Worm (Caenorhabditis elegans): Measurements from ENCODE around the gene F41C3.8.

F41C3.8 gene

DNA sequence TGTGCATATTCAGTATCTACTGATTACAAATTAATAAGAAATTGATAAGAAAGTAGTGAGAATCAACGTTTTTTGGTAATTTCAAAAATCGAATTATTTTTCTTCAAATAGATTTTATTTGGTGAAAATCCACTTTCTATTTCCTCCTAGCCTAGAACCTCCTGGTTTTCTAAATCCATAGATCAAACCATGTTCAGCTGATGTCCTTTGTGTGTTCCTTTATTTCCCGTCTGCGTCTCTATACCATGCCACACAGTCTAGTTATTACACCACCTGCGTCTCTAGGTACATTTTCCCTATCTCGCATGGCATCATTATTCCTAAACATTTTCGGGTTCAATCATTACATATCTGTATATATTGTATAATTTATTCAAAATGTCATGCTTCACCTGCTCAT lies 22.7 kb upstream of the F41C3.8 start, which contains the start of gene F10G7.5:
Gene F10G7.5, plus strand, starts transcription at position 286 of the 400 bp plus-strand sequence.
- no peak for TF ChIP-seq W03F9.2 (tag; optimal IDR thresholded peaks at IDR 0.05)
- no peak for TF ChIP-seq dao-5 (tag; optimal IDR thresholded peaks at IDR 0.05)
- no peak for TF ChIP-seq him-1 (tag; optimal IDR thresholded peaks at IDR 0.05)

DNA sequence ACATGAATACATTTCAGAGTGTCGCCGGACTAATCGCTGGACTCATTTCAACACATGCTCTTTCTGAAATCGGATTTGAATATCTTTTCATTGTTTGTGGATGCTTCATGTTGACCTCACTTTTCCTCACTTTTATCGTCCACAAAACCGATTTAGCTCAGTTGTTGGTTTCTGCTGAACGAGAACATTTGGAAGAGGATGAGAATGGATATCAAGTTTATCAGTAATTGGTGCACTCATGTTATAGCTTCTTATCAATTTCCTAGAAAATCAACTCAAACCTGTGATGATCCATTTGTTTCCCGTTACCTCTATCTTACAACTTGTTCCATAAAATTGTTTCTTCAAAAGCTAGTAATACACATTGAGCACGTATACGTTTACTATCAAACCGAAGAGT lies 19.8 kb upstream of the F41C3.8 start:
- no peak for TF ChIP-seq dao-5 (tag; optimal IDR thresholded peaks at IDR 0.05)
- no peak for TF ChIP-seq him-1 (tag; optimal IDR thresholded peaks at IDR 0.05)
- no peak for TF ChIP-seq W03F9.2 (tag; optimal IDR thresholded peaks at IDR 0.05)

ce11 chrII:4698266-4698771 lies 17.5 kb upstream of the F41C3.8 start, which contains the start of the genes rpn-5 and scc-1:
Gene rpn-5, minus strand, starts transcription at chrII:4698427.
Gene scc-1, plus strand, starts transcription at chrII:4698721.
- TF ChIP-seq him-1 (tag; optimal IDR thresholded peaks at IDR 0.05), result no peak
- TF ChIP-seq W03F9.2 (tag; optimal IDR thresholded peaks at IDR 0.05), result peak; percentile 61

DNA sequence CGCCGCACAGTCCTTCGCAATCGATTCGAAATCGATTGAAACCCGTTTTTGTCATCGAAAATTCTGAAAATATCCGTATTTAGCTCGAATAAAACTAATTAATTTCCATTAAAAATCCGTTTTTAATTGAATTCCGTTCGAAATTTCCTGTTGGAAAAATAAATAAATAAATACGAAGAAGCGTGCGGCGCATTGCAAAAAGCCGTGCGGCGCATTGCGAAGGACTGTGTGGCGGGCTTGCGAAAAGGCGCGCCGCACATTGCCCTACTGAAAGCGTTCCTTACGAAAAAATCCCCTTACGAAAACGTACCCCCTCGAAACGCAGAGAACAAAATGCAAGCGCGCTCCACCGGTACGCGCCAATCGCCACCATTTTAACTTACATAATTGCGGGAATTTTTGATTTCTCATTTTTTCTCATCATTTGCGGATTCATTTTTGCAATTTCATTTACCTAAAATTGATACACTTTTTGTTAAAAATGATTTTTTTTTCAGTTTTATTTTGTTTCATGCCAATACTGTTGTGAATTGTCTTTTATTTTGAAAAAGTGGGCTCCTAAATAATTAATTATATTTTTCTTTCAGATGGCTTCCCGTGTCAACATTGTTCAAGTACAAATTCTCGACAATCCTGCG lies 14.2 kb upstream of the F41C3.8 start, which contains the start of gene unc-85:
Gene unc-85, plus strand, starts transcription at position 588 of the 638 bp plus-strand sequence.
- TF ChIP-seq W03F9.2 (tag; optimal IDR thresholded peaks at IDR 0.05) (peak; percentile 8), him-1 (tag; optimal IDR thresholded peaks at IDR 0.05) (peak; percentile 34)

- TF ChIP-seq W03F9.2 (tag; optimal IDR thresholded peaks at IDR 0.05) (no peak), dao-5 (tag; optimal IDR thresholded peaks at IDR 0.05) (no peak), him-1 (tag; optimal IDR thresholded peaks at IDR 0.05) (no peak)
Measured at ce11 chrII:4703011-4703410, 12.8 kb upstream of the F41C3.8 start.

ce11 chrII:4706359-4706871 lies 9.4 kb upstream of the F41C3.8 start, which contains the start of the genes F10G7.9 and tsn-1:
Gene F10G7.9, minus strand, starts transcription at chrII:4706485.
Gene tsn-1, plus strand, starts transcription at chrII:4706821.
- TF ChIP-seq W03F9.2 (tag; optimal IDR thresholded peaks at IDR 0.05) (peak; percentile 88), dao-5 (tag; optimal IDR thresholded peaks at IDR 0.05) (no peak), him-1 (tag; optimal IDR thresholded peaks at IDR 0.05) (no peak)

ce11 chrII:4710120-4710519 lies 5.7 kb upstream of the F41C3.8 start, which contains the start of gene tag-151:
Gene tag-151, plus strand, starts transcription at chrII:4710277.
- no peak for TF ChIP-seq dao-5 (tag; optimal IDR thresholded peaks at IDR 0.05)
- no peak for TF ChIP-seq W03F9.2 (tag; optimal IDR thresholded peaks at IDR 0.05)
- TF ChIP-seq him-1 (tag; optimal IDR thresholded peaks at IDR 0.05), result no peak

- TF ChIP-seq W03F9.2 (tag; optimal IDR thresholded peaks at IDR 0.05) (no peak), dao-5 (tag; optimal IDR thresholded peaks at IDR 0.05) (no peak), him-1 (tag; optimal IDR thresholded peaks at IDR 0.05) (no peak)
Measured at ce11 chrII:4710813-4711212, 5.0 kb upstream of the F41C3.8 start.

DNA sequence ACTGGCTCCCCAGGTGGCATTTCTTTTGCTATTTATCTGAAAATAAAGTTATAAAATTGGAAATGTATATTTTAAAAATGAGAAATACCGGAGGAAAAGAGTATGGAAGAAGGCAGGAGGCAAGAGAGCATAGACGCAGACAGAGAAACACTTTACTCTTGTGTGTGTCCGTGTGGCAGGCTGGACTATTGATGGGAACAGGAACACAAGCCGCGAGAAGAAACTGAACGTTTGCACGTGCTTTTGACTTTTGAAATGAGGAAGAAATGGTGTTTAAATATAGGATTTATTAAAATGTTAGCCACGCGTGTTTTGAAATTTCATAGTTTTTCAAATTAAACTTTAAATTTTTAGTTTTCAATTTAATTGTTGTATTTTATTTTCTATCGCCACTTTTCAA lies 10.3 kb downstream of the F41C3.8 start, which contains the start of gene F10G7.10:
Gene F10G7.10, minus strand, starts transcription at position 145 of the 400 bp plus-strand sequence.
- TF ChIP-seq W03F9.2 (tag; optimal IDR thresholded peaks at IDR 0.05) (peak; percentile 54), him-1 (tag; optimal IDR thresholded peaks at IDR 0.05) (no peak), dao-5 (tag; optimal IDR thresholded peaks at IDR 0.05) (no peak)

DNA sequence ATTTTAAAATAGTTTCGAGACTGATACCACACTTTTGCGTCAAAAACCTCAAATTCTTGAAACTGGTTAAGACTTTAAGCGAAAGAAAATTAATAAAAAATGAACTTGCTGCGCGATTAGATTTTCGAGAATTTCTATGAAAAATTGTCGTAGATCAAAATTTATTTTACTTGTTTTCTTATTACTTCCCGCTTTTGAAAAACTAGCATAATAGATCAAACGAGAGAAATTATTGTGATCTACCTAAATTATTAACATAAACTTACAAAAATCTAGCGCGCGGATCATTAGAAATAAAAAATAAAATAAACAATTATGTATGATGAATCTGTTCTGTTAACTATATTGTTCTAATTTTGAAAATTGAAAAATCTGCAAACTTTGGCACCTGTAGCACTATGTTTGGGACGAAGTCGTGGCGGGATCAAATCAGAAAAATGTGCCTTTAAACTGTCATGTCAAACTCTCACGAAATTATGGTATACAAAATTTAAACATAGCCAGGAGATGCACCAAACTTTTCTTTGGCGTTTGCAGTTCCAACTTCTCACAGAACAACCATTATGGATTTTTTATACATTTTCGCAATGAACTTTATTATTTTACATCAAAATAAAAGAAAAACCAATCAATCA lies 11.0 kb downstream of the F41C3.8 start:
- no peak for TF ChIP-seq him-1 (tag; optimal IDR thresholded peaks at IDR 0.05)

- TF ChIP-seq dao-5 (tag; optimal IDR thresholded peaks at IDR 0.05), result no peak
- no peak for TF ChIP-seq W03F9.2 (tag; optimal IDR thresholded peaks at IDR 0.05)
- TF ChIP-seq him-1 (tag; optimal IDR thresholded peaks at IDR 0.05), result no peak
Measured at ce11 chrII:4727769-4728168, 11.9 kb downstream of the F41C3.8 start, which contains the start of gene ttr-41. Gene ttr-41, minus strand, starts transcription at chrII:4727869.

- TF ChIP-seq W03F9.2 (tag; optimal IDR thresholded peaks at IDR 0.05) (peak; percentile 29), him-1 (tag; optimal IDR thresholded peaks at IDR 0.05) (no peak), dao-5 (tag; optimal IDR thresholded peaks at IDR 0.05) (no peak)
Measured at ce11 chrII:4728687-4729086, 12.8 kb downstream of the F41C3.8 start.

- no peak for TF ChIP-seq dao-5 (tag; optimal IDR thresholded peaks at IDR 0.05)
- no peak for TF ChIP-seq him-1 (tag; optimal IDR thresholded peaks at IDR 0.05)
- no peak for TF ChIP-seq W03F9.2 (tag; optimal IDR thresholded peaks at IDR 0.05)
Measured at ce11 chrII:4729733-4730132, 13.9 kb downstream of the F41C3.8 start, which contains the start of gene F41C3.7. Gene F41C3.7, plus strand, starts transcription at chrII:4730033.

DNA sequence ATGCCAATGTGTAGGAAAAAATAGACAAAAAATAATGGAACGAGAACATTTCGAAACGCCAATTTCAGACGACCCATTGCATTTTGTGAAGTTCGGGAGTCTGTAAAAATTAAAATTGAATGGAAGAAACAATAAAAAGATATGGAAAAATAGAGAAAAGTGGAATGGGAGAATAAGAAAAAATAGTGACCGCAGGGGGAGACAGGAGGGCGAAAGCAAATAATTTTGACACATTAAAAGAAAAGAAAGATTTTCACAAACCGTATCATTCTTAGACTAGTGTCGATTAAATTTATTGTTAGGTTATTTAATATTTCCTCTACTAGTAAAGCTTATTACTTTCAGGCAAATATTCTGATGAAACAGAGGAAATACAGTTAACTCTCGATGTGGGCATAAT lies 18.0 kb downstream of the F41C3.8 start, which contains the start of gene F41C3.11:
Gene F41C3.11, minus strand, starts transcription at position 101 of the 400 bp plus-strand sequence.
- TF ChIP-seq W03F9.2 (tag; optimal IDR thresholded peaks at IDR 0.05), result no peak
- no peak for TF ChIP-seq him-1 (tag; optimal IDR thresholded peaks at IDR 0.05)
- no peak for TF ChIP-seq dao-5 (tag; optimal IDR thresholded peaks at IDR 0.05)
